In the genomic region with DNA sequence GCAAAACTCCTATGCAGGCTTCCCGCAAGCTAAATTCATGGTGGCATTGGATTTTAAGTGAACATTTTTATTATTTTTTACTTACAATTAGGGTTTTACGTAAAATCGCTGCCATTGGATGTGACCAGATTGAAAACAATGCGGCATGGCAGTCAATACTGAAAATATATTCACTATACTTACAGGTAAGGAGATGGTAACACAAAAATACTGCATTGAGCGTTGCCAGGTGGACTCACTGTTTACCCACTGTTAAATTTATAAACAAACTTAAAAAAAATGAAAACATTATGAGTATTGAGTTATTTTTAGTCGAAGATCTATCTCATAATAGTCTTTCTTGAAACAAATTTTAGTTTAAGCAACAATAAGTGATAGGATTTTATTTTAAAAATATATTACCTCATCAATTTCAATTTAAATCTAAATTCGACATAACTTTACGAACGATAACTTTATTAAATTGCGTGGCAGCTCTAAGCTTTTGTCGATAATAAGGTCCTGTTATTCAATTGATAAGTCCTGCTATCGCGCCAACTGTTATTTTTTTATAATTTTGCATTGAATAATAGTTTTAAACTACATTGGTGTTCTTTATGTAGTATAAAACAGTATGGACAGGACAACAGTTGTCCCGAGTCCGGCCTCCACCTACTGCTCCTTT, we compare ENCODE assay signal across 1 fruit fly cellular context.
TF ChIP-seq lines count a peak whose summit lies in the region.

A gene (minus strand): TSS at position 159 of the 664 bp plus-strand sequence.
A gene (plus strand): TSS at position 614 of the 664 bp plus-strand sequence.

TF ChIP-seq in whole organism, embryonic, 481 proteins besides CTCF, POLR2A, EP300 and RAD21 (continued from another document and continues in another):
- peak; percentile 4 for TF ChIP-seq CG18262 (tag; optimal IDR thresholded peaks at IDR 0.05; lab: Kevin White, UChicago)
- no peak for TF ChIP-seq CG12942 (GFP tag; optimal IDR thresholded peaks at IDR 0.05; lab: Kevin White, UChicago)
- no peak for TF ChIP-seq Drgx (GFP tag; IDR thresholded peaks at IDR 0.05; lab: Robert Waterston, UW)
- TF ChIP-seq Neu2 (GFP tag; optimal IDR thresholded peaks at IDR 0.05; lab: Kevin White, UChicago; ENCODE audit: borderline replicate concordance) = no peak
- no peak for TF ChIP-seq CG32532 (GFP tag; IDR thresholded peaks at IDR 0.05; lab: Robert Waterston, UW)
- peak; percentile 9 for TF ChIP-seq CG15601 (tag; optimal IDR thresholded peaks at IDR 0.05; lab: Kevin White, UChicago)
- TF ChIP-seq sob (GFP tag; IDR thresholded peaks at IDR 0.05; lab: Robert Waterston, UW) = no peak
- TF ChIP-seq CG9727 (GFP tag; optimal IDR thresholded peaks at IDR 0.05; lab: Kevin White, UChicago) = no peak
- TF ChIP-seq HHEX (GFP tag; optimal IDR thresholded peaks at IDR 0.05; lab: Kevin White, UChicago) = no peak
- TF ChIP-seq Oaz (GFP tag; IDR thresholded peaks at IDR 0.05; lab: Robert Waterston, UW) = no peak
- TF ChIP-seq en (GFP tag; optimal IDR thresholded peaks at IDR 0.05; lab: Kevin White, UChicago) = no peak
- TF ChIP-seq seq (GFP tag; IDR thresholded peaks at IDR 0.05; lab: Robert Waterston, UW) = no peak
- TF ChIP-seq Lhr (GFP tag; optimal IDR thresholded peaks at IDR 0.05; lab: Kevin White, UChicago) = peak; percentile 54
- no peak for TF ChIP-seq onecut (GFP tag; IDR thresholded peaks at IDR 0.05; lab: Robert Waterston, UW)
- no peak for TF ChIP-seq rib (GFP tag; IDR thresholded peaks at IDR 0.05; lab: Robert Waterston, UW)
- no peak for TF ChIP-seq CG3281 (GFP tag; optimal IDR thresholded peaks at IDR 0.05; lab: Kevin White, UChicago)
- no peak for TF ChIP-seq Eip74EF (GFP tag; optimal IDR thresholded peaks at IDR 0.05; lab: Kevin White, UChicago)
- TF ChIP-seq ems (GFP tag; optimal IDR thresholded peaks at IDR 0.05; lab: Kevin White, UChicago) = no peak
- TF ChIP-seq CG11456 (GFP tag; IDR thresholded peaks at IDR 0.05; lab: Robert Waterston, UW) = no peak
- no peak for TF ChIP-seq dan (GFP tag; IDR thresholded peaks at IDR 0.05; lab: Robert Waterston, UW)
- peak; percentile 32 for TF ChIP-seq Abd-B (GFP tag; optimal IDR thresholded peaks at IDR 0.05; lab: Kevin White, UChicago)
- TF ChIP-seq aop (GFP tag; IDR thresholded peaks at IDR 0.05; lab: Robert Waterston, UW) = no peak
- no peak for TF ChIP-seq nau (GFP tag; optimal IDR thresholded peaks at IDR 0.05; lab: Kevin White, UChicago)
- TF ChIP-seq BEAF-32 (GFP tag; optimal IDR thresholded peaks at IDR 0.05; lab: Kevin White, UChicago) = peak; percentile 39
- no peak for TF ChIP-seq dimm (GFP tag; IDR thresholded peaks at IDR 0.05; lab: Robert Waterston, UW)
- TF ChIP-seq CG9797 (GFP tag; optimal IDR thresholded peaks at IDR 0.05; lab: Kevin White, UChicago) = peak; percentile 56
- TF ChIP-seq CG12744 (GFP tag; optimal IDR thresholded peaks at IDR 0.05; lab: Kevin White, UChicago) = no peak
- peak; percentile 86 for TF ChIP-seq gfzf (GFP tag; optimal IDR thresholded peaks at IDR 0.05; lab: Kevin White, UChicago)
- TF ChIP-seq MBD-R2 (GFP tag; IDR thresholded peaks at IDR 0.05; lab: Robert Waterston, UW) = peak; percentile 87
- TF ChIP-seq CG16815 (GFP tag; optimal IDR thresholded peaks at IDR 0.05; lab: Kevin White, UChicago) = no peak
- TF ChIP-seq Nf-YC (tag; optimal IDR thresholded peaks at IDR 0.05; lab: Kevin White, UChicago) = peak; percentile 36
- no peak for TF ChIP-seq CG33557 (GFP tag; optimal IDR thresholded peaks at IDR 0.05; lab: Kevin White, UChicago)
- TF ChIP-seq CG2889 (GFP tag; IDR thresholded peaks at IDR 0.05; lab: Robert Waterston, UW) = no peak
- no peak for TF ChIP-seq CG2199 (GFP tag; IDR thresholded peaks at IDR 0.05; lab: Robert Waterston, UW)
- TF ChIP-seq CG43689 (GFP tag; IDR thresholded peaks at IDR 0.05; lab: Robert Waterston, UW) = no peak
- TF ChIP-seq hkb (optimal IDR thresholded peaks at IDR 0.05; lab: Kevin White, UChicago) = no peak
- no peak for TF ChIP-seq hkb (GFP tag; IDR thresholded peaks at IDR 0.05; lab: Robert Waterston, UW)
- TF ChIP-seq cad (GFP tag; optimal IDR thresholded peaks at IDR 0.05; lab: Kevin White, UChicago) = no peak
- no peak for TF ChIP-seq pan (optimal IDR thresholded peaks at IDR 0.05; lab: Kevin White, UChicago)
- no peak for TF ChIP-seq pan (GFP tag; optimal IDR thresholded peaks at IDR 0.05 in 1 of 2, IDR thresholded peaks at IDR 0.05 in 1 of 2)
- no peak for TF ChIP-seq abd-A (tag; optimal IDR thresholded peaks at IDR 0.05; lab: Kevin White, UChicago)
- peak; percentile 47 for TF ChIP-seq CG12391 (tag; optimal IDR thresholded peaks at IDR 0.05; lab: Kevin White, UChicago)
- no peak for TF ChIP-seq dysf (GFP tag; IDR thresholded peaks at IDR 0.05; lab: Robert Waterston, UW)
- TF ChIP-seq Sin3A (optimal IDR thresholded peaks at IDR 0.05; lab: Kevin White, UChicago) = no peak
- TF ChIP-seq vvl (GFP tag; IDR thresholded peaks at IDR 0.05; lab: Robert Waterston, UW) = no peak; the same call in 1 of the 2 replicates
- no peak for TF ChIP-seq CG8944 (GFP tag; optimal IDR thresholded peaks at IDR 0.05; lab: Kevin White, UChicago)
- no peak for TF ChIP-seq CG1024 (GFP tag; IDR thresholded peaks at IDR 0.05; lab: Robert Waterston, UW)
- no peak for TF ChIP-seq Atf6 (GFP tag; IDR thresholded peaks at IDR 0.05; lab: Robert Waterston, UW)
- no peak for TF ChIP-seq pho (GFP tag; optimal IDR thresholded peaks at IDR 0.05; lab: Kevin White, UChicago)
- peak; percentile 61 for TF ChIP-seq gem (tag; optimal IDR thresholded peaks at IDR 0.05; lab: Kevin White, UChicago)
- TF ChIP-seq Mrtf (GFP tag; IDR thresholded peaks at IDR 0.05; lab: Robert Waterston, UW) = no peak
- no peak for TF ChIP-seq CG32767 (GFP tag; IDR thresholded peaks at IDR 0.05; lab: Robert Waterston, UW)
- peak; percentile 77 for TF ChIP-seq CG9437 (GFP tag; optimal IDR thresholded peaks at IDR 0.05; lab: Kevin White, UChicago)
- TF ChIP-seq stc (GFP tag; IDR thresholded peaks at IDR 0.05; lab: Robert Waterston, UW) = no peak
- no peak for TF ChIP-seq CG11696 (GFP tag; IDR thresholded peaks at IDR 0.05; lab: Robert Waterston, UW)
- no peak for TF ChIP-seq Tbp (GFP tag; optimal IDR thresholded peaks at IDR 0.05; lab: Kevin White, UChicago)
- peak; percentile 25 for TF ChIP-seq bab2 (GFP tag; optimal IDR thresholded peaks at IDR 0.05; lab: Kevin White, UChicago)
- no peak for TF ChIP-seq ATbp (GFP tag; optimal IDR thresholded peaks at IDR 0.05; lab: Kevin White, UChicago)
- TF ChIP-seq Dip3 (GFP tag; optimal IDR thresholded peaks at IDR 0.05; lab: Kevin White, UChicago) = no peak
- TF ChIP-seq crp (GFP tag; optimal IDR thresholded peaks at IDR 0.05; lab: Kevin White, UChicago) = no peak
- no peak for TF ChIP-seq CG14860 (GFP tag; IDR thresholded peaks at IDR 0.05; lab: Robert Waterston, UW; ENCODE audit: partially characterized antibody)
- no peak for TF ChIP-seq CG15479 (GFP tag; optimal IDR thresholded peaks at IDR 0.05; lab: Kevin White, UChicago)
- TF ChIP-seq row (GFP tag; IDR thresholded peaks at IDR 0.05; lab: Robert Waterston, UW) = peak; percentile 68
- no peak for TF ChIP-seq Spps (tag; optimal IDR thresholded peaks at IDR 0.05; lab: Kevin White, UChicago)
- TF ChIP-seq cato (GFP tag; optimal IDR thresholded peaks at IDR 0.05; lab: Kevin White, UChicago; ENCODE audit: borderline replicate concordance) = no peak
- TF ChIP-seq Max (GFP tag; optimal IDR thresholded peaks at IDR 0.05; lab: Kevin White, UChicago) = no peak
- TF ChIP-seq CG8089 (GFP tag; optimal IDR thresholded peaks at IDR 0.05; lab: Kevin White, UChicago) = no peak
- no peak for TF ChIP-seq CG2129 (GFP tag; IDR thresholded peaks at IDR 0.05; lab: Robert Waterston, UW; ENCODE audit: partially characterized antibody)
- no peak for TF ChIP-seq run (tag; optimal IDR thresholded peaks at IDR 0.05; lab: Kevin White, UChicago)
- TF ChIP-seq CG17385 (GFP tag; optimal IDR thresholded peaks at IDR 0.05; lab: Kevin White, UChicago) = no peak
- TF ChIP-seq CG12155 (GFP tag; optimal IDR thresholded peaks at IDR 0.05; lab: Kevin White, UChicago) = peak; percentile 9
- no peak for TF ChIP-seq sens-2 (GFP tag; IDR thresholded peaks at IDR 0.05; lab: Robert Waterston, UW)
- no peak for TF ChIP-seq CG12769 (tag; optimal IDR thresholded peaks at IDR 0.05; lab: Kevin White, UChicago)
- TF ChIP-seq dm (GFP tag; optimal IDR thresholded peaks at IDR 0.05; lab: Kevin White, UChicago) = no peak
- TF ChIP-seq CG3163 (GFP tag; optimal IDR thresholded peaks at IDR 0.05; lab: Kevin White, UChicago) = no peak
- no peak for TF ChIP-seq ase (GFP tag; IDR thresholded peaks at IDR 0.05; lab: Robert Waterston, UW)
- peak; percentile 14 for TF ChIP-seq CG33213 (GFP tag; optimal IDR thresholded peaks at IDR 0.05; lab: Kevin White, UChicago)
- TF ChIP-seq CG15696 (tag; optimal IDR thresholded peaks at IDR 0.05; lab: Kevin White, UChicago) = no peak
- TF ChIP-seq Deaf1 (tag; optimal IDR thresholded peaks at IDR 0.05; lab: Kevin White, UChicago) = no peak
- TF ChIP-seq chn (GFP tag; optimal IDR thresholded peaks at IDR 0.05; lab: Kevin White, UChicago) = peak; percentile 2
- no peak for TF ChIP-seq CG7745 (tag; optimal IDR thresholded peaks at IDR 0.05; lab: Kevin White, UChicago)
- TF ChIP-seq gsb-n (tag; optimal IDR thresholded peaks at IDR 0.05; lab: Kevin White, UChicago) = no peak
- peak in 1 of 2 experiments; percentile 89 for TF ChIP-seq Pdp1 (GFP tag; optimal IDR thresholded peaks at IDR 0.05; lab: Kevin White, UChicago)
- no peak for TF ChIP-seq fd102C (GFP tag; optimal IDR thresholded peaks at IDR 0.05; lab: Kevin White, UChicago)
- no peak for TF ChIP-seq CG6654 (GFP tag; optimal IDR thresholded peaks at IDR 0.05; lab: Kevin White, UChicago)
- no peak for TF ChIP-seq tna (GFP tag; IDR thresholded peaks at IDR 0.05; lab: Robert Waterston, UW; ENCODE audit: partially characterized antibody)
- TF ChIP-seq Rfx (GFP tag; IDR thresholded peaks at IDR 0.05; lab: Robert Waterston, UW) = no peak
- TF ChIP-seq CG9609 (GFP tag; optimal IDR thresholded peaks at IDR 0.05; lab: Kevin White, UChicago) = peak; percentile 5
- TF ChIP-seq Bgb (GFP tag; IDR thresholded peaks at IDR 0.05; lab: Robert Waterston, UW; ENCODE audit: partially characterized antibody) = no peak; the same call in 1 of the 2 replicates
- no peak for TF ChIP-seq Kr (GFP tag; optimal IDR thresholded peaks at IDR 0.05; lab: Kevin White, UChicago)
- TF ChIP-seq trh (GFP tag; optimal IDR thresholded peaks at IDR 0.05; lab: Kevin White, UChicago) = no peak
- no peak for TF ChIP-seq Hr39 (optimal IDR thresholded peaks at IDR 0.05; lab: Kevin White, UChicago)
- no peak for TF ChIP-seq sc (optimal IDR thresholded peaks at IDR 0.05; lab: Kevin White, UChicago)
- no peak for TF ChIP-seq sc (GFP tag; optimal IDR thresholded peaks at IDR 0.05; lab: Kevin White, UChicago)
- TF ChIP-seq lov (optimal IDR thresholded peaks at IDR 0.05; lab: Kevin White, UChicago) = no peak
- TF ChIP-seq lov (GFP tag; IDR thresholded peaks at IDR 0.05; lab: Robert Waterston, UW) = no peak
- TF ChIP-seq Ravus (GFP tag; IDR thresholded peaks at IDR 0.05; lab: Robert Waterston, UW) = no peak
- no peak for TF ChIP-seq otp (GFP tag; IDR thresholded peaks at IDR 0.05; lab: Robert Waterston, UW)
- no peak for TF ChIP-seq ttk (GFP tag; IDR thresholded peaks at IDR 0.05; lab: Robert Waterston, UW)
- no peak for TF ChIP-seq CG10431 (GFP tag; optimal IDR thresholded peaks at IDR 0.05; lab: Kevin White, UChicago)
- TF ChIP-seq CG8924 (tag; optimal IDR thresholded peaks at IDR 0.05; lab: Kevin White, UChicago) = peak; percentile 20
- no peak for TF ChIP-seq CG4328 (GFP tag; optimal IDR thresholded peaks at IDR 0.05; lab: Kevin White, UChicago)
- no peak for TF ChIP-seq CG5180 (GFP tag; optimal IDR thresholded peaks at IDR 0.05; lab: Kevin White, UChicago)
- TF ChIP-seq mld (GFP tag; IDR thresholded peaks at IDR 0.05; lab: Robert Waterston, UW; ENCODE audit: partially characterized antibody) = no peak
- no peak for TF ChIP-seq emc (GFP tag; optimal IDR thresholded peaks at IDR 0.05; lab: Kevin White, UChicago)
- TF ChIP-seq CG10959 (GFP tag; IDR thresholded peaks at IDR 0.05; lab: Robert Waterston, UW) = no peak
- TF ChIP-seq CG4707 (GFP tag; optimal IDR thresholded peaks at IDR 0.05; lab: Kevin White, UChicago) = no peak
- no peak for TF ChIP-seq Atf-2 (GFP tag; optimal IDR thresholded peaks at IDR 0.05; lab: Kevin White, UChicago)
- no peak for TF ChIP-seq CG18619 (GFP tag; optimal IDR thresholded peaks at IDR 0.05; lab: Kevin White, UChicago)
- TF ChIP-seq prd (optimal IDR thresholded peaks at IDR 0.05; lab: Kevin White, UChicago) = no peak
- TF ChIP-seq prd (GFP tag; IDR thresholded peaks at IDR 0.05; lab: Robert Waterston, UW) = no peak
- TF ChIP-seq C15 (GFP tag; IDR thresholded peaks at IDR 0.05; lab: Robert Waterston, UW) = no peak
- no peak for TF ChIP-seq zen2 (GFP tag; IDR thresholded peaks at IDR 0.05; lab: Robert Waterston, UW; ENCODE audit: partially characterized antibody)
- no peak for TF ChIP-seq D19B (GFP tag; optimal IDR thresholded peaks at IDR 0.05; lab: Kevin White, UChicago)
- TF ChIP-seq ci (GFP tag; IDR thresholded peaks at IDR 0.05; lab: Robert Waterston, UW) = no peak; the same call in 2 of the 3 replicates
- no peak for TF ChIP-seq CG6765 (GFP tag; optimal IDR thresholded peaks at IDR 0.05; lab: Kevin White, UChicago)
- peak; percentile 10 to 25 for TF ChIP-seq dpn (GFP tag; optimal IDR thresholded peaks at IDR 0.05; lab: Kevin White, UChicago)
- peak; percentile 33 for TF ChIP-seq Sry-δ (GFP tag; optimal IDR thresholded peaks at IDR 0.05; lab: Kevin White, UChicago)
- TF ChIP-seq ato (GFP tag; IDR thresholded peaks at IDR 0.05; lab: Robert Waterston, UW; ENCODE audit: partially characterized antibody) = no peak
- TF ChIP-seq toy (GFP tag; IDR thresholded peaks at IDR 0.05; lab: Robert Waterston, UW) = no peak
- TF ChIP-seq NfI (GFP tag; optimal IDR thresholded peaks at IDR 0.05; lab: Kevin White, UChicago) = peak; percentile 28
- no peak for TF ChIP-seq Camta (GFP tag; optimal IDR thresholded peaks at IDR 0.05; lab: Kevin White, UChicago)
- no peak for TF ChIP-seq CG14965 (GFP tag; optimal IDR thresholded peaks at IDR 0.05; lab: Kevin White, UChicago; ENCODE audit: borderline replicate concordance)
- no peak for TF ChIP-seq gro (GFP tag; optimal IDR thresholded peaks at IDR 0.05; lab: Kevin White, UChicago)
- TF ChIP-seq CG1529 (GFP tag; optimal IDR thresholded peaks at IDR 0.05; lab: Kevin White, UChicago) = no peak
- TF ChIP-seq phol (tag; optimal IDR thresholded peaks at IDR 0.05; lab: Kevin White, UChicago) = peak; percentile 45
- peak; percentile 51 for TF ChIP-seq HmgZ (tag; optimal IDR thresholded peaks at IDR 0.05; lab: Kevin White, UChicago)
- TF ChIP-seq Dfd (GFP tag; optimal IDR thresholded peaks at IDR 0.05; lab: Kevin White, UChicago) = no peak
- TF ChIP-seq NC2β (GFP tag; optimal IDR thresholded peaks at IDR 0.05; lab: Kevin White, UChicago) = peak; percentile 51
